Worm (Caenorhabditis elegans): ENCODE results near the gene F14F9.3.

The F14F9.3 gene

ce11 chrV:5178051-5178450 is 40.0 kb downstream of the F14F9.3 start:
- TF ChIP-seq hnd-1 (tag; optimal IDR thresholded peaks at IDR 0.05) (no peak), pes-1 (GFP tag; IDR thresholded peaks at IDR 0.05) (no peak), hmbx-1 (tag; optimal IDR thresholded peaks at IDR 0.05) (no peak), tbx-11 (GFP tag; IDR thresholded peaks at IDR 0.05) (no peak), tra-4 (tag; optimal IDR thresholded peaks at IDR 0.05) (no peak), tbx-37 (GFP tag; conservative IDR thresholded peaks at IDR 0.05) (no peak), aly-1 (tag; optimal IDR thresholded peaks at IDR 0.05) (no peak), F13C5.2 (tag; optimal IDR thresholded peaks at IDR 0.05) (no peak), ceh-13 (GFP tag; optimal IDR thresholded peaks at IDR 0.05) (no peak)

DNA sequence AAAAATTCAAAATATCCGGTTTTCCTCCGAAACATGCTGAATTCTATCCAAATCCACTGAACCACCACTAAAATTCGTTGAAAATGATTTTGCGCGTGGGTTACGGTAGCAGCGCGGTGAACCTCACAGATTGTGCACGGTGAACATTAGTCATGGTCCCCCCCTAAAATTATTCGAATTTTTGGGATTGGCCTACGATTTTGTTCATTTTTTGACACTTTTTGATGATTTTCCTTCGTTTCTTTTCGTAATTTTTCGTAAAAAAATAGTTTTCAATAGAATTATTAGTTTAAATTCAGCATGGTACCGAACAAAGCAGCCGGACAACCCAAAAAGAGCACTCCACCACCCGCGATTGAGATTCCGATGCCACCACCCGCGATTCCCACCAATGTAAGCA is 43.6 kb downstream of the F14F9.3 start, which contains the start of gene C03A7.2:
Gene C03A7.2, plus strand, starts transcription at position 301 of the 400 bp plus-strand sequence.
- TF ChIP-seq flt-1 (GFP tag; IDR thresholded peaks at IDR 0.05) = no peak
- TF ChIP-seq tbx-11 (GFP tag; IDR thresholded peaks at IDR 0.05) = no peak
- no peak for TF ChIP-seq pes-1 (GFP tag; IDR thresholded peaks at IDR 0.05)
- no peak for TF ChIP-seq hmbx-1 (tag; optimal IDR thresholded peaks at IDR 0.05)
- TF ChIP-seq scrt-1 (GFP tag; IDR thresholded peaks at IDR 0.05) = no peak
- TF ChIP-seq sea-1 (GFP tag; conservative IDR thresholded peaks at IDR 0.05) = no peak
- TF ChIP-seq ceh-36 (tag; optimal IDR thresholded peaks at IDR 0.05) = no peak
- no peak for TF ChIP-seq tra-4 (tag; optimal IDR thresholded peaks at IDR 0.05)
- TF ChIP-seq B0310.2 (tag; optimal IDR thresholded peaks at IDR 0.05) = no peak
- TF ChIP-seq ets-7 (tag; optimal IDR thresholded peaks at IDR 0.05) = no peak
- no peak for TF ChIP-seq tbx-37 (GFP tag; conservative IDR thresholded peaks at IDR 0.05)
- TF ChIP-seq hnd-1 (tag; optimal IDR thresholded peaks at IDR 0.05) = no peak
- no peak for TF ChIP-seq aly-1 (tag; optimal IDR thresholded peaks at IDR 0.05)
- no peak for TF ChIP-seq hmg-4 (GFP tag; optimal IDR thresholded peaks at IDR 0.05)
- TF ChIP-seq ama-1 (optimal IDR thresholded peaks at IDR 0.05) = no peak

Measured in whole organism, early embryonic.